Fruit fly (Drosophila melanogaster): ENCODE measurements around the gene CG12375.

Gene CG12375

dm6 chr2L:8084349-8085203 lies 42.1 kb downstream of the CG12375 start (continued):
- no peak for TF ChIP-seq org-1 (GFP tag; optimal IDR thresholded peaks at IDR 0.05)
- no peak for TF ChIP-seq CG12299 (tag; optimal IDR thresholded peaks at IDR 0.05)
- TF ChIP-seq Elba2 (GFP tag; optimal IDR thresholded peaks at IDR 0.05): peak; percentile 81
- TF ChIP-seq slbo (GFP tag; IDR thresholded peaks at IDR 0.05): peak; percentile 6; the same call in 1 of the 2 replicates
- TF ChIP-seq Dbx (GFP tag; IDR thresholded peaks at IDR 0.05): peak; percentile 42; the same call in 1 of the 3 replicates
- TF ChIP-seq NK7.1 (GFP tag; optimal IDR thresholded peaks at IDR 0.05): peak; percentile 0
- TF ChIP-seq crol (GFP tag; IDR thresholded peaks at IDR 0.05): peak; percentile 85
- no peak for TF ChIP-seq CG12104 (GFP tag; optimal IDR thresholded peaks at IDR 0.05)
- TF ChIP-seq CG7271 (tag; optimal IDR thresholded peaks at IDR 0.05): no peak
- TF ChIP-seq dan (GFP tag; IDR thresholded peaks at IDR 0.05): no peak

dm6 chr2L:8083427-8084295 lies 43.0 kb downstream of the CG12375 start:
- TF ChIP-seq CG18262 (tag; optimal IDR thresholded peaks at IDR 0.05) (no peak), CG9727 (GFP tag; optimal IDR thresholded peaks at IDR 0.05) (no peak), TFAM (GFP tag; optimal IDR thresholded peaks at IDR 0.05) (no peak), CG9609 (GFP tag; optimal IDR thresholded peaks at IDR 0.05) (no peak), CG17612 (GFP tag; IDR thresholded peaks at IDR 0.05) (no peak), CG15601 (tag; optimal IDR thresholded peaks at IDR 0.05) (no peak), bbx (GFP tag; IDR thresholded peaks at IDR 0.05; ENCODE audit: partially characterized antibody) (no peak; the same call in 1 of the 2 replicates), repo (GFP tag; optimal IDR thresholded peaks at IDR 0.05) (no peak), CG32532 (GFP tag; IDR thresholded peaks at IDR 0.05) (no peak), CG12071 (GFP tag; optimal IDR thresholded peaks at IDR 0.05) (peak; percentile 11), tx (GFP tag; optimal IDR thresholded peaks at IDR 0.05) (no peak), fd3F (GFP tag; optimal IDR thresholded peaks at IDR 0.05) (no peak), emc (GFP tag; optimal IDR thresholded peaks at IDR 0.05) (no peak), gce (GFP tag; IDR thresholded peaks at IDR 0.05) (no peak), crol (GFP tag; IDR thresholded peaks at IDR 0.05) (no peak), CG12219 (GFP tag; optimal IDR thresholded peaks at IDR 0.05) (no peak), CG4707 (GFP tag; optimal IDR thresholded peaks at IDR 0.05) (no peak), CG3407 (GFP tag; optimal IDR thresholded peaks at IDR 0.05) (no peak), CG2116 (GFP tag; optimal IDR thresholded peaks at IDR 0.05) (no peak), bigmax (GFP tag; optimal IDR thresholded peaks at IDR 0.05) (no peak), lola (GFP tag; optimal IDR thresholded peaks at IDR 0.05) (peak in 1 of 3 experiments; percentile 93), Bdp1 (GFP tag; optimal IDR thresholded peaks at IDR 0.05) (no peak), Mes4 (GFP tag; optimal IDR thresholded peaks at IDR 0.05) (no peak), pho (GFP tag; optimal IDR thresholded peaks at IDR 0.05) (no peak), CG10462 (GFP tag; optimal IDR thresholded peaks at IDR 0.05) (no peak), Awh (GFP tag; IDR thresholded peaks at IDR 0.05) (no peak), nmo (GFP tag; optimal IDR thresholded peaks at IDR 0.05) (no peak), Asciz (GFP tag; optimal IDR thresholded peaks at IDR 0.05) (no peak), Usf (GFP tag; optimal IDR thresholded peaks at IDR 0.05) (no peak), fd102C (GFP tag; optimal IDR thresholded peaks at IDR 0.05) (no peak), CTCF (GFP tag; optimal IDR thresholded peaks at IDR 0.05) (no peak), HmgZ (tag; optimal IDR thresholded peaks at IDR 0.05) (peak; percentile 50), Max (GFP tag; optimal IDR thresholded peaks at IDR 0.05) (no peak), Hand (GFP tag; optimal IDR thresholded peaks at IDR 0.05) (no peak), kay (GFP tag; optimal IDR thresholded peaks at IDR 0.05) (peak; percentile 3), insv (GFP tag; optimal IDR thresholded peaks at IDR 0.05) (no peak), Kr (GFP tag; optimal IDR thresholded peaks at IDR 0.05) (no peak), HmgD (GFP tag; optimal IDR thresholded peaks at IDR 0.05) (no peak)
